Worm (Caenorhabditis elegans) whole organism, L2 larva: ENCODE results near the gene F15G9.6.

Experiments used
- F13H6.1 ChIP-seq: sonication (generic microtip); optimal IDR thresholded peaks from 2 replicates; lab custom pipeline; 2016; ENCODE audit warnings: missing genetic modification characterization, missing compliant biosample characterization
- Y55F3AM.14 ChIP-seq: fragments of 200-800 bp; sonication (Bioruptor generic); optimal IDR thresholded peaks from 2 replicates; lab custom pipeline; 2018; ENCODE audit warnings: mild to moderate bottlenecking, missing genetic modification characterization, missing compliant biosample characterization
- ZK546.5 ChIP-seq: sonication (generic microtip); optimal IDR thresholded peaks from 2 replicates; lab custom pipeline; 2017; ENCODE audit warnings: missing biosample characterization, missing genetic modification characterization
- alr-1 ChIP-seq: fragments of 150-350 bp; optimal IDR thresholded peaks from 2 replicates; lab custom pipeline; 2014; ENCODE audit warnings: missing biosample characterization, missing genetic modification characterization
- aly-2 ChIP-seq: fragments of 150-350 bp; optimal IDR thresholded peaks from 2 replicates; lab custom pipeline; 2014; ENCODE audit warnings: missing biosample characterization, missing genetic modification characterization
- ama-1 ChIP-seq: fragments of 150-350 bp; optimal IDR thresholded peaks from 2 replicates; lab custom pipeline; 2018; ENCODE audit warnings: inconsistent platforms
- blmp-1 ChIP-seq: sonication (generic microtip); optimal IDR thresholded peaks from 2 replicates; lab custom pipeline; 2017; ENCODE audit warnings: missing genetic modification characterization, mild to moderate bottlenecking, missing compliant biosample characterization, antibody characterized with exemption, moderate library complexity; ENCODE audit not compliant: insufficient read depth
- ceh-16 ChIP-seq: fragments of 150-350 bp; optimal IDR thresholded peaks from 2 replicates; lab custom pipeline; 2014; ENCODE audit warnings: missing biosample characterization, missing genetic modification characterization
- ceh-82 ChIP-seq: fragments of 150-350 bp; optimal IDR thresholded peaks from 2 replicates; lab custom pipeline; 2014; ENCODE audit warnings: missing biosample characterization, missing genetic modification characterization
- crh-2 ChIP-seq: sonication (generic microtip); optimal IDR thresholded peaks from 2 replicates; lab custom pipeline; 2017; ENCODE audit warnings: missing biosample characterization, missing genetic modification characterization
- dmd-4 ChIP-seq: sonication (generic microtip); optimal IDR thresholded peaks from 2 replicates; lab custom pipeline; 2017; ENCODE audit warnings: missing biosample characterization, missing genetic modification characterization
- elt-1 ChIP-seq: fragments of 150-350 bp; optimal IDR thresholded peaks from 2 replicates; lab custom pipeline; 2014; ENCODE audit warnings: missing biosample characterization, missing genetic modification characterization
- elt-3 ChIP-seq: sonication (generic microtip); optimal IDR thresholded peaks from 2 replicates; lab custom pipeline; 2017; ENCODE audit warnings: missing biosample characterization, missing genetic modification characterization
- fos-1 ChIP-seq: fragments of 150-350 bp; optimal IDR thresholded peaks from 2 replicates; lab custom pipeline; 2014; ENCODE audit warnings: missing biosample characterization, missing genetic modification characterization
- gmeb-1 ChIP-seq: fragments of 150-350 bp; optimal IDR thresholded peaks from 2 replicates; lab custom pipeline; 2014; ENCODE audit warnings: missing biosample characterization, missing genetic modification characterization
- lin-13 ChIP-seq: fragments of 150-350 bp; optimal IDR thresholded peaks from 2 replicates; lab custom pipeline; 2014; ENCODE audit warnings: missing biosample characterization, missing genetic modification reagents, missing genetic modification characterization
- lin-39 ChIP-seq: fragments of 150-350 bp; optimal IDR thresholded peaks from 2 replicates; lab custom pipeline; 2014; ENCODE audit warnings: missing biosample characterization, missing genetic modification reagents, missing genetic modification characterization
- lsy-2 ChIP-seq, 2 experiments: fragments of 150-350 bp in 1 of 2; sonication (generic microtip) in 1 of 2; optimal IDR thresholded peaks; 2 replicates each; lab custom pipeline; 2014 to 2017; ENCODE audit warnings: missing biosample characterization in 2 of 2, missing genetic modification characterization in 2 of 2
- mab-5 ChIP-seq: fragments of 150-350 bp; optimal IDR thresholded peaks from 2 replicates; lab custom pipeline; 2014; ENCODE audit warnings: missing biosample characterization, missing genetic modification characterization
- mbf-1 ChIP-seq: sonication (generic microtip); optimal IDR thresholded peaks from 2 replicates; lab custom pipeline; 2017; ENCODE audit warnings: missing biosample characterization, missing genetic modification characterization
- mdl-1 ChIP-seq, 2 experiments: fragments of 150-350 bp in 1 of 2; sonication (generic microtip) in 1 of 2; optimal IDR thresholded peaks; 2 replicates each; lab custom pipeline; 2017; ENCODE audit warnings: missing biosample characterization in 2 of 2, missing genetic modification characterization in 2 of 2
- nhr-10 ChIP-seq: sonication (generic microtip); optimal IDR thresholded peaks from 2 replicates; lab custom pipeline; 2017; ENCODE audit warnings: missing biosample characterization, missing genetic modification characterization
- nhr-11 ChIP-seq: fragments of 150-350 bp; optimal IDR thresholded peaks from 2 replicates; lab custom pipeline; 2014; ENCODE audit warnings: missing biosample characterization, missing genetic modification characterization
- nhr-12 ChIP-seq: fragments of 150-350 bp; optimal IDR thresholded peaks from 2 replicates; lab custom pipeline; 2014; ENCODE audit warnings: missing biosample characterization, missing genetic modification characterization
- nhr-129 ChIP-seq: fragments of 150-350 bp; optimal IDR thresholded peaks from 2 replicates; lab custom pipeline; 2014; ENCODE audit warnings: missing biosample characterization, missing genetic modification characterization
- nhr-23 ChIP-seq: fragments of 150-350 bp; optimal IDR thresholded peaks from 2 replicates; lab custom pipeline; 2014; ENCODE audit warnings: missing biosample characterization, missing genetic modification reagents, missing genetic modification characterization
- nhr-237 ChIP-seq: fragments of 150-350 bp; optimal IDR thresholded peaks from 2 replicates; lab custom pipeline; 2014; ENCODE audit warnings: missing biosample characterization, missing genetic modification characterization
- nhr-25 ChIP-seq: fragments of 150-350 bp; sonication (generic microtip); optimal IDR thresholded peaks from 3 replicates; lab custom pipeline; 2014; ENCODE audit warnings: missing biosample characterization, missing genetic modification characterization
- nhr-77 ChIP-seq: fragments of 150-350 bp; optimal IDR thresholded peaks from 2 replicates; lab custom pipeline; 2014; ENCODE audit warnings: missing biosample characterization, missing genetic modification characterization
- peb-1 ChIP-seq: fragments of 150-350 bp; optimal IDR thresholded peaks from 2 replicates; lab custom pipeline; 2014; ENCODE audit warnings: missing biosample characterization, missing genetic modification characterization
- sem-4 ChIP-seq: fragments of 150-350 bp; optimal IDR thresholded peaks from 2 replicates; lab custom pipeline; 2014; ENCODE audit warnings: missing biosample characterization, missing genetic modification reagents, missing genetic modification characterization
- skn-1 ChIP-seq: sonication (generic microtip); optimal IDR thresholded peaks from 2 replicates; lab custom pipeline; 2017; ENCODE audit warnings: missing biosample characterization, missing genetic modification characterization
- sma-9 ChIP-seq, 2 experiments: fragments of 150-350 bp in 1 of 2; sonication (generic microtip) in 1 of 2; optimal IDR thresholded peaks; 2 replicates each; lab custom pipeline; 2014 to 2016; ENCODE audit warnings: missing genetic modification characterization in 2 of 2, mild to moderate bottlenecking in 1 of 2, missing biosample characterization in 1 of 2, missing compliant biosample characterization in 1 of 2, missing genetic modification reagents in 1 of 2, moderate library complexity in 1 of 2
- snpc-4 ChIP-seq: fragments of 150-350 bp; optimal IDR thresholded peaks from 2 replicates; lab custom pipeline; 2014; ENCODE audit warnings: missing biosample characterization, missing genetic modification characterization
- unc-55 ChIP-seq: fragments of 150-350 bp; sonication (generic microtip); optimal IDR thresholded peaks from 3 replicates; lab custom pipeline; 2014; ENCODE audit warnings: missing biosample characterization, missing genetic modification reagents, missing genetic modification characterization
- unc-62 ChIP-seq: fragments of 150-350 bp; optimal IDR thresholded peaks from 2 replicates; lab custom pipeline; 2014; ENCODE audit warnings: missing biosample characterization, missing genetic modification reagents, missing genetic modification characterization
- zag-1 ChIP-seq: fragments of 150-350 bp; optimal IDR thresholded peaks from 2 replicates; lab custom pipeline; 2014; ENCODE audit warnings: missing biosample characterization, missing genetic modification characterization
- ztf-1 ChIP-seq: fragments of 200-800 bp; sonication (Bioruptor generic); conservative IDR thresholded peaks from 2 replicates; pipeline ENCODE4 v1.3.6; 2022; ENCODE audit warnings: missing genetic modification characterization, missing compliant biosample characterization
- ztf-11 ChIP-seq: sonication (generic microtip); optimal IDR thresholded peaks from 2 replicates; lab custom pipeline; 2017; ENCODE audit warnings: missing biosample characterization, missing genetic modification characterization

The F15G9.6 gene

DNA sequence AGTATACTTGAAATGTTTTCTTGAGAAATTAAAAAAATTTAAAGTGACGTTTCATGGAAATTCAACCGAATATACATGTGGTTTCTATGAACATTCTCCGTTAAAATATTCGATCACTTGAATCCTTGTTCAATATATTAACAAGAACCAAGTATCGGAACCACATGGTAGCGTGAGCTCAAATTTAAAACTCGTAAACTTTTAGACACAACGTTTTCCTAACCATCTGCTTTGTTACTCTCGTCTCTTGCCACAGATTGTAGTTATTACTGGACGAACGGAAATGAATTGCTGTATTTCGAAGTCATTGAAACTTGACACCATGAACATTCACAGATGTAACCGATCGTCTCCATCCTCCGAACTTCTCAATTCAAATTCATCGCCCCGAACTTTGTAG is 9.5 kb downstream of the F15G9.6 start:
- TF ChIP-seq mdl-1 (tag; optimal IDR thresholded peaks at IDR 0.05; lab: Kevin White, UChicago) (no peak), crh-2 (tag; lab: Kevin White, UChicago) (no peak), blmp-1 (no peak), sem-4 (tag; lab: Kevin White, UChicago) (no peak), nhr-129 (tag; lab: Kevin White, UChicago) (no peak), lin-13 (GFP tag; lab: Kevin White, UChicago) (no peak), lsy-2 (tag; optimal IDR thresholded peaks at IDR 0.05; lab: Kevin White, UChicago) (no peak), ztf-11 (tag; lab: Kevin White, UChicago) (no peak), mbf-1 (tag; lab: Kevin White, UChicago) (no peak), ceh-16 (tag; lab: Kevin White, UChicago) (no peak), nhr-12 (no peak), zag-1 (no peak), nhr-11 (tag; lab: Kevin White, UChicago) (no peak)
- TF ChIP-seq, all 48 proteins: peak for 0

- TF ChIP-seq nhr-237 (tag; lab: Kevin White, UChicago) (no peak), aly-2 (tag; lab: Kevin White, UChicago) (no peak), F13H6.1 (tag; lab: Kevin White, UChicago) (no peak), mab-5 (tag; lab: Kevin White, UChicago) (no peak), Y55F3AM.14 (no peak), ceh-82 (tag; lab: Kevin White, UChicago) (no peak), ama-1 (lab: Kevin White, UChicago) (no peak), unc-62 (no peak), snpc-4 (tag; lab: Kevin White, UChicago) (no peak), ztf-1 (GFP tag; lab: Robert Waterston, UW) (no peak), nhr-23 (tag; lab: Kevin White, UChicago) (no peak), nhr-77 (no peak), lsy-2 (tag; optimal IDR thresholded peaks at IDR 0.05; lab: Kevin White, UChicago) (no peak), mdl-1 (tag; optimal IDR thresholded peaks at IDR 0.05; lab: Kevin White, UChicago) (no peak)
These were observed 25.9 kb downstream of the F15G9.6 start for ce11 chrX:9735479-9735878.

ce11 chrX:9737730-9738129 is 28.2 kb downstream of the F15G9.6 start, which contains the start of gene F15G9.5:
Gene F15G9.5, minus strand, starts transcription at chrX:9737888.
- TF ChIP-seq skn-1, result no peak
- TF ChIP-seq nhr-11 (tag; lab: Kevin White, UChicago), result no peak
- peak; percentile 44 for TF ChIP-seq zag-1
- TF ChIP-seq elt-1, result no peak
- no peak for TF ChIP-seq alr-1
- peak; percentile 29 for TF ChIP-seq sma-9 (GFP tag; optimal IDR thresholded peaks at IDR 0.05; lab: Kevin White, UChicago)
- TF ChIP-seq sma-9 (tag; optimal IDR thresholded peaks at IDR 0.05; lab: Kevin White, UChicago), result no peak
- TF ChIP-seq crh-2 (tag; lab: Kevin White, UChicago), result no peak
- no peak for TF ChIP-seq gmeb-1 (tag; lab: Kevin White, UChicago)
- TF ChIP-seq lsy-2 (tag; optimal IDR thresholded peaks at IDR 0.05; lab: Kevin White, UChicago), result peak in 1 of 2 experiments; percentile 4
- no peak for TF ChIP-seq aly-2 (tag; lab: Kevin White, UChicago)
- TF ChIP-seq F13H6.1 (tag; lab: Kevin White, UChicago), result peak; percentile 22
- TF ChIP-seq nhr-237 (tag; lab: Kevin White, UChicago), result no peak
- no peak for TF ChIP-seq nhr-77
- TF ChIP-seq elt-3 (tag; lab: Kevin White, UChicago), result no peak
- no peak for TF ChIP-seq ztf-11 (tag; lab: Kevin White, UChicago)
- TF ChIP-seq lin-39, result no peak
- TF ChIP-seq ZK546.5 (tag; lab: Kevin White, UChicago), result no peak
- no peak for TF ChIP-seq nhr-25 (tag; lab: Kevin White, UChicago)
- no peak for TF ChIP-seq sem-4 (tag; lab: Kevin White, UChicago)
- no peak for TF ChIP-seq nhr-10 (tag; lab: Kevin White, UChicago)
- no peak for TF ChIP-seq peb-1
- peak; percentile 42 for TF ChIP-seq unc-55 (GFP tag; lab: Kevin White, UChicago)
- peak; percentile 46 for TF ChIP-seq fos-1 (tag; lab: Kevin White, UChicago)
- TF ChIP-seq dmd-4 (tag; lab: Kevin White, UChicago), result no peak
- TF ChIP-seq ceh-16 (tag; lab: Kevin White, UChicago), result no peak
- TF ChIP-seq nhr-129 (tag; lab: Kevin White, UChicago), result peak; percentile 38
- TF ChIP-seq mab-5 (tag; lab: Kevin White, UChicago), result no peak
- TF ChIP-seq lin-13 (GFP tag; lab: Kevin White, UChicago), result no peak
- no peak for TF ChIP-seq nhr-12
- TF ChIP-seq, all 48 proteins: peak for 7
